Fruit fly (Drosophila melanogaster) whole organism, embryonic: ENCODE results near the gene CG17127.

Source experiments
- Ada2b ChIP-seq: fragments of 200-800 bp; sonication (Bioruptor generic); IDR thresholded peaks from 2 replicates; pipeline ENCODE4 v1.3.6; 2022; ENCODE audit warnings: missing biosample characterization, missing genetic modification characterization
- CG10462 ChIP-seq: fragments of 200-800 bp; sonication (Bioruptor generic); optimal IDR thresholded peaks from 2 replicates; lab custom pipeline; 2016; ENCODE audit warnings: missing biosample characterization, missing genetic modification characterization
- CG11093 ChIP-seq: fragments of 200-800 bp; sonication (Bioruptor generic); IDR thresholded peaks from 3 replicates; pipeline ENCODE4 v1.3.6; 2022; ENCODE audit warnings: missing biosample characterization, missing genetic modification characterization
- CG14710 ChIP-seq: fragments of 200-800 bp; sonication (Bioruptor generic); optimal IDR thresholded peaks from 3 replicates; lab custom pipeline; 2019; ENCODE audit warnings: missing biosample characterization, mild to moderate bottlenecking, missing genetic modification characterization, moderate library complexity
- CG14860 ChIP-seq: fragments of 200-800 bp; sonication (Bioruptor generic); IDR thresholded peaks from 3 replicates; pipeline ENCODE4 v1.3.6; 2022; ENCODE audit warnings: missing biosample characterization, missing genetic modification characterization; ENCODE audit not compliant: partially characterized antibody
- CG15601 ChIP-seq: fragments of 200-800 bp; sonication (Bioruptor generic); optimal IDR thresholded peaks from 3 replicates; lab custom pipeline; 2019; ENCODE audit warnings: missing biosample characterization, mild to moderate bottlenecking, missing genetic modification characterization, moderate library complexity
- CG16863 ChIP-seq: fragments of 200-800 bp; sonication (Bioruptor generic); optimal IDR thresholded peaks from 3 replicates; lab custom pipeline; 2016; ENCODE audit warnings: missing biosample characterization, missing genetic modification characterization
- CG17912 ChIP-seq: fragments of 200-800 bp; sonication (Bioruptor generic); optimal IDR thresholded peaks from 2 replicates; lab custom pipeline; 2018; ENCODE audit warnings: missing biosample characterization, mild to moderate bottlenecking, missing genetic modification characterization
- CG1792 ChIP-seq: fragments of 200-800 bp; sonication (Bioruptor generic); optimal IDR thresholded peaks from 2 replicates; lab custom pipeline; 2016; ENCODE audit warnings: missing biosample characterization, missing genetic modification characterization
- CG2199 ChIP-seq: fragments of 200-800 bp; sonication (Bioruptor generic); IDR thresholded peaks from 3 replicates; pipeline ENCODE4 v1.3.6; 2022; ENCODE audit warnings: missing biosample characterization, missing genetic modification characterization
- CG31388 ChIP-seq: fragments of 200-800 bp; sonication (Bioruptor generic); optimal IDR thresholded peaks from 2 replicates; lab custom pipeline; 2016; ENCODE audit warnings: missing biosample characterization, missing genetic modification characterization
- CG32772 ChIP-seq: fragments of 200-800 bp; sonication (Bioruptor generic); IDR thresholded peaks from 2 replicates; pipeline ENCODE4 v1.3.6; 2022; ENCODE audit warnings: missing biosample characterization, missing genetic modification characterization
- CG34224 ChIP-seq: fragments of 200-800 bp; sonication (Bioruptor generic); IDR thresholded peaks from 3 replicates; pipeline ENCODE4 v1.3.6; 2022; ENCODE audit warnings: missing biosample characterization, missing genetic modification characterization; ENCODE audit not compliant: partially characterized antibody
- CG3838 ChIP-seq: fragments of 200-800 bp; sonication (Bioruptor generic); optimal IDR thresholded peaks from 3 replicates; lab custom pipeline; 2016; ENCODE audit warnings: missing biosample characterization, missing genetic modification characterization
- CG4707 ChIP-seq: fragments of 200-800 bp; sonication (Bioruptor generic); optimal IDR thresholded peaks from 2 replicates; lab custom pipeline; 2018; ENCODE audit warnings: missing biosample characterization, mild to moderate bottlenecking, missing genetic modification characterization, moderate library complexity
- CG6765 ChIP-seq: fragments of 200-800 bp; sonication (Bioruptor generic); optimal IDR thresholded peaks from 3 replicates; lab custom pipeline; 2017; ENCODE audit warnings: missing biosample characterization, mild to moderate bottlenecking, missing genetic modification characterization
- CG6813 ChIP-seq: fragments of 200-800 bp; sonication (Bioruptor generic); optimal IDR thresholded peaks from 2 replicates; lab custom pipeline; 2017; ENCODE audit warnings: missing biosample characterization, missing genetic modification characterization, mild to moderate bottlenecking, moderate library complexity, missing genetic modification reagents
- CG7372 ChIP-seq: fragments of 200-800 bp; sonication (Bioruptor generic); IDR thresholded peaks from 2 replicates; pipeline ENCODE4 v1.3.6; 2022; ENCODE audit warnings: missing biosample characterization, missing genetic modification characterization
- CG8089 ChIP-seq: fragments of 200-800 bp; sonication (Bioruptor generic); optimal IDR thresholded peaks from 3 replicates; lab custom pipeline; 2016; ENCODE audit warnings: missing biosample characterization, missing genetic modification characterization
- CG8388 ChIP-seq: fragments of 200-800 bp; sonication (Bioruptor generic); optimal IDR thresholded peaks from 2 replicates; lab custom pipeline; 2019; ENCODE audit warnings: missing biosample characterization, mild to moderate bottlenecking, missing genetic modification characterization, moderate library complexity
- CG9797 ChIP-seq: fragments of 200-800 bp; sonication (Bioruptor generic); optimal IDR thresholded peaks from 3 replicates; lab custom pipeline; 2018; ENCODE audit warnings: missing biosample characterization, mild to moderate bottlenecking, missing genetic modification characterization
- CG9876 ChIP-seq: fragments of 200-800 bp; sonication (Bioruptor generic); optimal IDR thresholded peaks from 2 replicates; lab custom pipeline; 2016; ENCODE audit warnings: missing biosample characterization, missing genetic modification characterization
- D19A ChIP-seq: fragments of 200-800 bp; optimal IDR thresholded peaks from 3 replicates; lab custom pipeline; 2019; ENCODE audit warnings: missing biosample characterization, mild to moderate bottlenecking, missing genetic modification characterization, moderate library complexity
- D19B ChIP-seq: fragments of 200-800 bp; sonication (Bioruptor generic); optimal IDR thresholded peaks from 2 replicates; lab custom pipeline; 2017; ENCODE audit warnings: missing biosample characterization, mild to moderate bottlenecking, missing genetic modification characterization
- Dip3 ChIP-seq: fragments of 200-800 bp; sonication (Bioruptor generic); optimal IDR thresholded peaks from 3 replicates; lab custom pipeline; 2016; ENCODE audit warnings: missing biosample characterization, missing genetic modification characterization
- Dp ChIP-seq: fragments of 200-800 bp; sonication (Bioruptor generic); optimal IDR thresholded peaks from 2 replicates; lab custom pipeline; 2018; ENCODE audit warnings: missing biosample characterization, mild to moderate bottlenecking, missing genetic modification characterization, moderate library complexity
- Elba2 ChIP-seq: fragments of 200-800 bp; sonication (Bioruptor generic); optimal IDR thresholded peaks from 3 replicates; lab custom pipeline; 2016; ENCODE audit warnings: missing biosample characterization, missing genetic modification characterization
- Jarid2 ChIP-seq: fragments of 200-800 bp; sonication (Bioruptor generic); optimal IDR thresholded peaks from 3 replicates; lab custom pipeline; 2017; ENCODE audit warnings: mild to moderate bottlenecking, missing biosample characterization, missing genetic modification reagents, missing genetic modification characterization
- Lpt ChIP-seq: fragments of >200 bp; optimal IDR thresholded peaks from 2 replicates; lab custom pipeline; 2018; ENCODE audit warnings: missing biosample characterization, missing genetic modification characterization
- Mes4 ChIP-seq: fragments of 200-800 bp; sonication (Bioruptor generic); optimal IDR thresholded peaks from 2 replicates; lab custom pipeline; 2016; ENCODE audit warnings: missing biosample characterization, missing genetic modification characterization
- NC2β ChIP-seq: fragments of 200-800 bp; sonication (Bioruptor generic); optimal IDR thresholded peaks from 2 replicates; lab custom pipeline; 2016; ENCODE audit warnings: missing biosample characterization, missing genetic modification characterization
- NK7.1 ChIP-seq: fragments of 200-800 bp; sonication (Bioruptor generic); optimal IDR thresholded peaks from 3 replicates; lab custom pipeline; 2016; ENCODE audit warnings: missing biosample characterization, missing genetic modification characterization
- Spps ChIP-seq: fragments of 200-800 bp; sonication (Bioruptor generic); optimal IDR thresholded peaks from 2 replicates; lab custom pipeline; 2018; ENCODE audit warnings: missing biosample characterization, mild to moderate bottlenecking, missing genetic modification characterization
- Sry-β ChIP-seq: fragments of 200-800 bp; sonication (Bioruptor generic); optimal IDR thresholded peaks from 2 replicates; lab custom pipeline; 2018; ENCODE audit warnings: missing biosample characterization, mild to moderate bottlenecking, missing genetic modification characterization, moderate library complexity
- Xbp1 ChIP-seq: fragments of 200-800 bp; sonication (Bioruptor generic); optimal IDR thresholded peaks from 3 replicates; lab custom pipeline; 2016; ENCODE audit warnings: missing biosample characterization, mild to moderate bottlenecking, missing genetic modification characterization
- bbx ChIP-seq: fragments of 200-800 bp; sonication (Bioruptor generic); IDR thresholded peaks from 2 replicates; pipeline ENCODE4 v1.3.6; 2022; ENCODE audit warnings: missing biosample characterization, missing genetic modification characterization; ENCODE audit not compliant: partially characterized antibody
- bigmax ChIP-seq: fragments of 200-800 bp; sonication (Bioruptor generic); optimal IDR thresholded peaks from 2 replicates; lab custom pipeline; 2018; ENCODE audit warnings: missing biosample characterization, mild to moderate bottlenecking, missing genetic modification characterization
- cato ChIP-seq: fragments of 200-800 bp; sonication (Bioruptor generic); optimal IDR thresholded peaks from 2 replicates; lab custom pipeline; 2016; ENCODE audit warnings: missing biosample characterization, missing genetic modification characterization, borderline replicate concordance
- eve ChIP-seq, 2 experiments: fragments of >200 bp; optimal IDR thresholded peaks; 2 replicates each; lab custom pipeline; 2017; ENCODE audit warnings: missing biosample characterization in 2 of 2, missing genetic modification characterization in 2 of 2
- ewg ChIP-seq: fragments of 200-800 bp; sonication (Bioruptor generic); optimal IDR thresholded peaks from 3 replicates; lab custom pipeline; 2017; ENCODE audit warnings: mild to moderate bottlenecking, missing biosample characterization, missing genetic modification reagents, missing genetic modification characterization
- grn ChIP-seq: fragments of 200-800 bp; sonication (Bioruptor generic); optimal IDR thresholded peaks from 3 replicates; lab custom pipeline; 2017; ENCODE audit warnings: missing biosample characterization, missing genetic modification characterization
- jing ChIP-seq: fragments of 200-800 bp; sonication (Bioruptor generic); optimal IDR thresholded peaks from 2 replicates; lab custom pipeline; 2018; ENCODE audit warnings: missing biosample characterization, mild to moderate bottlenecking, missing genetic modification characterization
- kni ChIP-seq: fragments of 200-800 bp; sonication (Bioruptor generic); optimal IDR thresholded peaks from 3 replicates; lab custom pipeline; 2017; ENCODE audit warnings: mild to moderate bottlenecking, missing biosample characterization, missing genetic modification reagents, missing genetic modification characterization
- luna ChIP-seq: fragments of 200-800 bp; sonication (Bioruptor generic); optimal IDR thresholded peaks from 2 replicates; lab custom pipeline; 2016; ENCODE audit warnings: missing biosample characterization, missing genetic modification characterization
- pan ChIP-seq, 4 experiments: fragments of >200 bp in 3 of 4; fragments of 200-800 bp in 1 of 4; sonication (Bioruptor generic) in 1 of 4; optimal IDR thresholded peaks in 3 of 4; IDR thresholded peaks in 1 of 4; 2 replicates each; pipeline versions ENCODE4 v1.3.6 to Lab custom; 2017 to 2022; ENCODE audit warnings: missing biosample characterization in 2 of 4, missing genetic modification characterization in 2 of 4, mixed read lengths in 1 of 4
- pnt ChIP-seq: fragments of 200-800 bp; sonication (Bioruptor generic); optimal IDR thresholded peaks from 3 replicates; lab custom pipeline; 2016; ENCODE audit warnings: missing biosample characterization, missing genetic modification characterization
- sc ChIP-seq, 3 experiments: fragments of >200 bp in 2 of 3; fragments of 200-800 bp in 1 of 3; sonication (Bioruptor generic) in 1 of 3; optimal IDR thresholded peaks; 2 replicates in 2 of 3; 3 replicates in 1 of 3; lab custom pipeline; 2017; ENCODE audit warnings: mild to moderate bottlenecking in 1 of 3, missing biosample characterization in 1 of 3, missing genetic modification characterization in 1 of 3, missing genetic modification reagents in 1 of 3
- sug ChIP-seq: fragments of 200-800 bp; optimal IDR thresholded peaks from 2 replicates; lab custom pipeline; 2019; ENCODE audit warnings: missing biosample characterization, mild to moderate bottlenecking, missing genetic modification characterization, moderate library complexity
- trh ChIP-seq: fragments of 200-800 bp; sonication (Bioruptor generic); optimal IDR thresholded peaks from 2 replicates; lab custom pipeline; 2016; ENCODE audit warnings: missing biosample characterization, missing genetic modification characterization
- wdn ChIP-seq: fragments of 200-800 bp; sonication (Bioruptor generic); IDR thresholded peaks from 2 replicates; pipeline ENCODE4 v1.3.6; 2022; ENCODE audit warnings: missing biosample characterization, missing genetic modification characterization

CG17127 gene

dm6 chr2L:10732343-10732808 lies 38.3 kb upstream of the CG17127 start, which contains the start of the genes EMC3 and Dpy-30L1 (continued):
- TF ChIP-seq NK7.1 (GFP tag; lab: Kevin White, UChicago) (peak; percentile 26), CG7372 (GFP tag; lab: Robert Waterston, UW) (0 out of 2 replicates have a peak, but pooled peaks have one; percentile 23), Xbp1 (peak; percentile 67), Mes4 (GFP tag; lab: Kevin White, UChicago) (no peak), CG17912 (GFP tag; lab: Kevin White, UChicago) (no peak), CG10462 (GFP tag; lab: Kevin White, UChicago) (no peak), CG6813 (GFP tag; lab: Kevin White, UChicago) (no peak), CG31388 (GFP tag; lab: Kevin White, UChicago) (no peak), luna (GFP tag; lab: Kevin White, UChicago) (no peak), NC2β (GFP tag; lab: Kevin White, UChicago) (peak; percentile 35), kni (GFP tag; lab: Kevin White, UChicago) (no peak), CG2199 (GFP tag; lab: Robert Waterston, UW) (no peak), pan (optimal IDR thresholded peaks at IDR 0.05; lab: Kevin White, UChicago) (no peak), pan (GFP tag; optimal IDR thresholded peaks at IDR 0.05 in 1 of 2, IDR thresholded peaks at IDR 0.05 in 1 of 2) (peak in 1 of 2 experiments; percentile 53), bigmax (GFP tag; lab: Kevin White, UChicago) (no peak), Dip3 (peak; percentile 45), sc (optimal IDR thresholded peaks at IDR 0.05; lab: Kevin White, UChicago) (no peak), sc (GFP tag; optimal IDR thresholded peaks at IDR 0.05; lab: Kevin White, UChicago) (no peak), Dp (peak; percentile 46), CG3838 (GFP tag; lab: Kevin White, UChicago) (no peak), grn (GFP tag; lab: Kevin White, UChicago) (no peak), CG9876 (GFP tag; lab: Kevin White, UChicago) (peak; percentile 1), CG1792 (GFP tag; lab: Kevin White, UChicago) (peak; percentile 28), bbx (peak; percentile 73), trh (GFP tag; lab: Kevin White, UChicago) (no peak), CG8089 (GFP tag; lab: Kevin White, UChicago) (no peak), CG16863 (GFP tag; lab: Kevin White, UChicago) (peak; percentile 33), Spps (no peak), pnt (GFP tag; lab: Kevin White, UChicago) (no peak), CG14860 (GFP tag; lab: Robert Waterston, UW) (peak; percentile 86), cato (GFP tag; lab: Kevin White, UChicago) (no peak), CG34224 (GFP tag; lab: Robert Waterston, UW) (peak; percentile 81), sug (tag; lab: Kevin White, UChicago) (no peak), D19B (GFP tag; lab: Kevin White, UChicago) (no peak), CG8388 (peak; percentile 34), CG15601 (tag; lab: Kevin White, UChicago) (peak; percentile 79), eve (GFP tag; optimal IDR thresholded peaks at IDR 0.05; lab: Kevin White, UChicago) (no peak), D19A (no peak), CG11093 (GFP tag; lab: Robert Waterston, UW) (no peak), Ada2b (GFP tag; lab: Robert Waterston, UW) (no peak), CG14710 (tag; lab: Kevin White, UChicago) (peak; percentile 85), Sry-β (GFP tag; lab: Kevin White, UChicago) (no peak), CG4707 (no peak), Jarid2 (GFP tag; lab: Kevin White, UChicago) (no peak), CG9797 (GFP tag; lab: Kevin White, UChicago) (no peak), Lpt (GFP tag; lab: Kevin White, UChicago) (no peak), Elba2 (peak; percentile 32), jing (no peak), CG6765 (GFP tag; lab: Kevin White, UChicago) (peak; percentile 0), ewg (GFP tag; lab: Kevin White, UChicago) (no peak), CG32772 (GFP tag; lab: Robert Waterston, UW) (no peak), wdn (GFP tag; lab: Robert Waterston, UW) (no peak)
